Worm (Caenorhabditis elegans) whole organism, L4/young adult: ENCODE results near the gene pygl-1.

Experiments used
- W03F9.2 ChIP-seq: fragments of 150-350 bp; optimal IDR thresholded peaks from 2 replicates; lab custom pipeline; 2014; ENCODE audit warnings: missing biosample characterization, missing genetic modification characterization
- him-1 ChIP-seq: sonication (generic microtip); optimal IDR thresholded peaks from 2 replicates; lab custom pipeline; 2016; ENCODE audit warnings: missing genotype, missing genetic modification reagents, missing genetic modification characterization, missing compliant biosample characterization

- TF ChIP-seq him-1 (tag; lab: Kevin White, UChicago) (no peak), W03F9.2 (no peak)
These were observed 27.6 kb downstream of the pygl-1 start for ce11 chrV:3606391-3606790.
